Worm (Caenorhabditis elegans) whole organism, L4 larva: ENCODE measurements around the gene gei-3.

Experiments
- F10B5.3 ChIP-seq: sonication (generic microtip); optimal IDR thresholded peaks from 2 replicates; lab custom pipeline; 2016; ENCODE audit warnings: mild to moderate bottlenecking, missing genetic modification characterization, missing compliant biosample characterization
- F26F4.8 ChIP-seq: fragments of 200-800 bp; sonication (Bioruptor generic); conservative IDR thresholded peaks from 2 replicates; pipeline ENCODE4 v1.3.6; 2022; ENCODE audit warnings: missing genetic modification characterization, missing compliant biosample characterization
- F44E2.7 ChIP-seq: fragments of 200-800 bp; sonication (Bioruptor generic); IDR thresholded peaks from 2 replicates; pipeline ENCODE4 v2.1.2; 2022; ENCODE audit warnings: missing genetic modification characterization, missing compliant biosample characterization
- T20F7.1 ChIP-seq: fragments of 200-800 bp; sonication (Bioruptor generic); optimal IDR thresholded peaks from 2 replicates; lab custom pipeline; 2018; ENCODE audit warnings: mild to moderate bottlenecking, missing genetic modification characterization, missing compliant biosample characterization
- Y105C5A.15 ChIP-seq: fragments of 200-800 bp; sonication (Bioruptor generic); IDR thresholded peaks from 2 replicates; pipeline ENCODE4 v1.3.6; 2022; ENCODE audit warnings: missing genetic modification characterization, missing compliant biosample characterization
- Y75B8A.6 ChIP-seq: fragments of 200-800 bp; sonication (Bioruptor generic); IDR thresholded peaks from 2 replicates; pipeline ENCODE4 v1.3.6; 2022; ENCODE audit warnings: missing genetic modification reagents, missing genetic modification characterization, missing compliant biosample characterization
- ZK337.2 ChIP-seq: fragments of 200-800 bp; sonication (Bioruptor generic); IDR thresholded peaks from 2 replicates; pipeline ENCODE4 v1.3.6; 2022; ENCODE audit warnings: missing genetic modification reagents, missing genetic modification characterization, missing compliant biosample characterization
- aha-1 ChIP-seq: fragments of 150-350 bp; peaks from one replicate; lab custom pipeline; 2014; ENCODE audit warnings: missing biosample characterization, missing genetic modification characterization
- arid-1 ChIP-seq: fragments of 200-800 bp; sonication (Bioruptor generic); conservative IDR thresholded peaks from 2 replicates; pipeline ENCODE4 v1.3.6; 2022; ENCODE audit warnings: missing genetic modification reagents, missing genetic modification characterization, missing compliant biosample characterization
- ceh-28 ChIP-seq: fragments of 150-350 bp; optimal IDR thresholded peaks from 2 replicates; lab custom pipeline; 2014; ENCODE audit warnings: missing biosample characterization, missing genetic modification reagents, missing genetic modification characterization
- cey-2 ChIP-seq: sonication (generic microtip); optimal IDR thresholded peaks from 3 replicates; lab custom pipeline; 2017; ENCODE audit warnings: missing genetic modification characterization, mild to moderate bottlenecking, missing compliant biosample characterization, antibody characterized with exemption, borderline replicate concordance; ENCODE audit not compliant: insufficient read depth
- ctbp-1 ChIP-seq: fragments of 200-800 bp; sonication (Bioruptor generic); IDR thresholded peaks from 2 replicates; pipeline ENCODE4 v1.3.6; 2022; ENCODE audit warnings: missing genetic modification reagents, missing genetic modification characterization, missing compliant biosample characterization
- daf-12 ChIP-seq: fragments of 150-350 bp; optimal IDR thresholded peaks from 2 replicates; lab custom pipeline; 2014; ENCODE audit warnings: missing biosample characterization, missing genetic modification reagents, missing genetic modification characterization
- daf-16 ChIP-seq, 3 experiments: sonication (generic microtip); optimal IDR thresholded peaks; 2 replicates each; lab custom pipeline; 2016 to 2017; ENCODE audit warnings: missing genetic modification characterization in 3 of 3, missing genetic modification reagents in 3 of 3, mild to moderate bottlenecking in 2 of 3, missing compliant biosample characterization in 2 of 3, missing biosample characterization in 1 of 3, moderate library complexity in 1 of 3
- daf-19 ChIP-seq: fragments of 200-800 bp; sonication (Bioruptor generic); conservative IDR thresholded peaks from 2 replicates; pipeline ENCODE4 v1.3.6; 2022; ENCODE audit warnings: missing genetic modification characterization, missing compliant biosample characterization
- daf-8 ChIP-seq: fragments of 200-800 bp; sonication (Bioruptor generic); IDR thresholded peaks from 2 replicates; pipeline ENCODE4 v1.3.6; 2022; ENCODE audit warnings: missing genetic modification characterization, missing compliant biosample characterization
- dpl-1 ChIP-seq: fragments of 150-350 bp; optimal IDR thresholded peaks from 2 replicates; lab custom pipeline; 2014; ENCODE audit warnings: missing biosample characterization, missing genetic modification reagents, missing genetic modification characterization
- egl-43 ChIP-seq: fragments of 200-800 bp; sonication (Bioruptor generic); IDR thresholded peaks from 2 replicates; pipeline ENCODE4 v1.3.6; 2022; ENCODE audit warnings: missing genetic modification reagents, missing genetic modification characterization, missing compliant biosample characterization
- hif-1 ChIP-seq, 2 experiments: sonication (generic microtip); optimal IDR thresholded peaks; 2 replicates each; lab custom pipeline; 2016 to 2017; ENCODE audit warnings: missing compliant biosample characterization in 2 of 2, missing genetic modification characterization in 2 of 2, missing genetic modification reagents in 2 of 2, missing genotype in 2 of 2, mild to moderate bottlenecking in 1 of 2
- hlh-11 ChIP-seq: fragments of 200-800 bp; sonication (Bioruptor generic); optimal IDR thresholded peaks from 2 replicates; lab custom pipeline; 2018; ENCODE audit warnings: mild to moderate bottlenecking, missing genetic modification characterization, missing compliant biosample characterization
- hlh-30 ChIP-seq: sonication (generic microtip); optimal IDR thresholded peaks from 2 replicates; lab custom pipeline; 2017; ENCODE audit warnings: antibody characterized with exemption, mild to moderate bottlenecking, missing genetic modification characterization, missing compliant biosample characterization; ENCODE audit not compliant: insufficient read depth
- hmg-1.1 ChIP-seq: fragments of 200-800 bp; sonication (Bioruptor generic); IDR thresholded peaks from 2 replicates; pipeline ENCODE4 v1.3.6; 2022; ENCODE audit warnings: missing genetic modification reagents, missing genetic modification characterization, missing compliant biosample characterization
- lin-15B ChIP-seq: fragments of 150-350 bp; sonication (generic microtip); optimal IDR thresholded peaks from 3 replicates; lab custom pipeline; 2014; ENCODE audit warnings: missing biosample characterization, missing genetic modification characterization
- lin-29 ChIP-seq: fragments of 200-800 bp; sonication (Bioruptor generic); IDR thresholded peaks from 2 replicates; pipeline ENCODE4 v1.3.6; 2022; ENCODE audit warnings: missing genetic modification reagents, missing genetic modification characterization, missing compliant biosample characterization
- lir-3 ChIP-seq: sonication (generic microtip); optimal IDR thresholded peaks from 2 replicates; lab custom pipeline; 2016; ENCODE audit warnings: mild to moderate bottlenecking, missing genetic modification characterization, missing compliant biosample characterization
- lsy-2 ChIP-seq, 2 experiments: fragments of 150-350 bp in 1 of 2; sonication (generic microtip) in 1 of 2; optimal IDR thresholded peaks; 2 replicates each; lab custom pipeline; 2014 to 2017; ENCODE audit warnings: missing biosample characterization in 2 of 2, missing genetic modification characterization in 2 of 2
- madf-5 ChIP-seq, 2 experiments: fragments of 200-800 bp; sonication (Bioruptor generic); IDR thresholded peaks; 2 replicates each; pipeline ENCODE4 v1.3.6; 2022; ENCODE audit warnings: missing compliant biosample characterization in 2 of 2, missing genetic modification characterization in 2 of 2
- mdl-1 ChIP-seq, 2 experiments: fragments of 150-350 bp in 1 of 2; sonication (generic microtip) in 1 of 2; optimal IDR thresholded peaks; 2 replicates each; lab custom pipeline; 2014 to 2017; ENCODE audit warnings: missing biosample characterization in 2 of 2, missing genetic modification characterization in 2 of 2
- mdt-29 ChIP-seq: fragments of 200-800 bp; sonication (Bioruptor generic); IDR thresholded peaks from 2 replicates; pipeline ENCODE4 v1.3.6; 2022; ENCODE audit warnings: missing genetic modification reagents, missing genetic modification characterization, missing compliant biosample characterization
- mep-1 ChIP-seq: fragments of 150-350 bp; sonication (generic microtip); optimal IDR thresholded peaks from 3 replicates; lab custom pipeline; 2014; ENCODE audit warnings: missing biosample characterization, missing genetic modification characterization
- mes-2 ChIP-seq: sonication (generic microtip); optimal IDR thresholded peaks from 2 replicates; lab custom pipeline; 2016; ENCODE audit warnings: missing genotype, mild to moderate bottlenecking, missing genetic modification characterization, missing compliant biosample characterization; ENCODE audit not compliant: poor library complexity, severe bottlenecking
- mxl-2 ChIP-seq: fragments of 200-800 bp; sonication (Bioruptor generic); conservative IDR thresholded peaks from 2 replicates; pipeline ENCODE4 v1.3.6; 2022; ENCODE audit warnings: missing genetic modification reagents, missing genetic modification characterization, missing compliant biosample characterization
- nhr-11 ChIP-seq: fragments of 150-350 bp; optimal IDR thresholded peaks from 2 replicates; lab custom pipeline; 2014; ENCODE audit warnings: missing biosample characterization, missing genetic modification characterization
- nhr-111 ChIP-seq: fragments of 200-800 bp; sonication (Bioruptor generic); optimal IDR thresholded peaks from 2 replicates; lab custom pipeline; 2018; ENCODE audit warnings: mild to moderate bottlenecking, missing genetic modification characterization, missing compliant biosample characterization
- nhr-25 ChIP-seq: sonication (generic microtip); optimal IDR thresholded peaks from 2 replicates; lab custom pipeline; 2017; ENCODE audit warnings: missing genetic modification characterization, mild to moderate bottlenecking, missing compliant biosample characterization, antibody characterized with exemption, moderate library complexity, borderline replicate concordance; ENCODE audit not compliant: insufficient read depth
- nhr-28 ChIP-seq: fragments of 150-350 bp; optimal IDR thresholded peaks from 2 replicates; lab custom pipeline; 2014; ENCODE audit warnings: missing biosample characterization, missing genetic modification characterization
- nhr-77 ChIP-seq: fragments of 150-350 bp; optimal IDR thresholded peaks from 2 replicates; lab custom pipeline; 2014; ENCODE audit warnings: missing biosample characterization, missing genetic modification characterization
- pha-4 ChIP-seq, 2 experiments: fragments of 150-350 bp in 1 of 2; fragments of 200-800 bp in 1 of 2; sonication (Bioruptor generic) in 1 of 2; IDR thresholded peaks in 1 of 2; optimal IDR thresholded peaks in 1 of 2; 2 replicates each; pipeline versions ENCODE4 v1.3.6 to Lab custom; 2014 to 2022; ENCODE audit warnings: missing genetic modification characterization in 2 of 2, missing genetic modification reagents in 2 of 2, missing biosample characterization in 1 of 2, missing compliant biosample characterization in 1 of 2
- php-3 ChIP-seq: fragments of 200-800 bp; sonication (Bioruptor generic); IDR thresholded peaks from 2 replicates; pipeline ENCODE4 v1.3.6; 2022; ENCODE audit warnings: missing genetic modification reagents, missing genetic modification characterization, missing compliant biosample characterization
- rbr-2 ChIP-seq: sonication (generic microtip); optimal IDR thresholded peaks from 2 replicates; lab custom pipeline; 2016; ENCODE audit warnings: missing genotype, missing genetic modification characterization, missing compliant biosample characterization
- snpc-4 ChIP-seq: fragments of 150-350 bp; optimal IDR thresholded peaks from 2 replicates; lab custom pipeline; 2014; ENCODE audit warnings: missing biosample characterization, missing genetic modification characterization
- spr-1 ChIP-seq: sonication (generic microtip); optimal IDR thresholded peaks from 2 replicates; lab custom pipeline; 2016; ENCODE audit warnings: mild to moderate bottlenecking, missing genetic modification characterization, missing compliant biosample characterization
- spr-3 ChIP-seq: fragments of 200-800 bp; sonication (Bioruptor generic); optimal IDR thresholded peaks from 2 replicates; lab custom pipeline; 2018; ENCODE audit warnings: mild to moderate bottlenecking, missing genetic modification characterization, missing compliant biosample characterization
- tag-97 ChIP-seq: fragments of 200-800 bp; sonication (Bioruptor generic); IDR thresholded peaks from 2 replicates; pipeline ENCODE4 v1.3.6; 2022; ENCODE audit warnings: missing genetic modification characterization, missing compliant biosample characterization
- tra-1 ChIP-seq: fragments of 200-800 bp; sonication (Bioruptor generic); IDR thresholded peaks from 2 replicates; pipeline ENCODE4 v1.3.6; 2022; ENCODE audit warnings: missing genetic modification reagents, missing genetic modification characterization, missing compliant biosample characterization
- unc-130 ChIP-seq: sonication (generic microtip); optimal IDR thresholded peaks from 2 replicates; lab custom pipeline; 2016; ENCODE audit warnings: missing genetic modification reagents, missing genetic modification characterization, missing compliant biosample characterization
- unc-39 ChIP-seq: sonication (generic microtip); optimal IDR thresholded peaks from 2 replicates; lab custom pipeline; 2017; ENCODE audit warnings: missing biosample characterization, missing genetic modification characterization
- zfp-2 ChIP-seq: sonication (generic microtip); optimal IDR thresholded peaks from 2 replicates; lab custom pipeline; 2016; ENCODE audit warnings: mild to moderate bottlenecking, missing genetic modification characterization, missing compliant biosample characterization
- ztf-11 ChIP-seq: fragments of 150-350 bp; optimal IDR thresholded peaks from 2 replicates; lab custom pipeline; 2014; ENCODE audit warnings: missing biosample characterization, missing genetic modification characterization
- ztf-7 ChIP-seq: fragments of 150-350 bp; optimal IDR thresholded peaks from 2 replicates; lab custom pipeline; 2014; ENCODE audit warnings: missing biosample characterization, missing genetic modification characterization

The gei-3 gene

ce11 chrX:12759642-12760041, 53.8 kb downstream of the gei-3 start:
- TF ChIP-seq arid-1 (GFP tag; lab: Robert Waterston, UW), result no peak
- TF ChIP-seq nhr-28 (tag; lab: Kevin White, UChicago), result peak; percentile 99
- no peak for TF ChIP-seq lir-3 (tag; lab: Kevin White, UChicago)
- TF ChIP-seq egl-43 (GFP tag; lab: Robert Waterston, UW), result no peak
- TF ChIP-seq rbr-2, result no peak
- no peak for TF ChIP-seq lin-15B (tag; lab: Kevin White, UChicago)
- TF ChIP-seq php-3, result peak; percentile 84
- TF ChIP-seq lsy-2 (tag; optimal IDR thresholded peaks at IDR 0.05; lab: Kevin White, UChicago), result no peak
- no peak for TF ChIP-seq snpc-4 (tag; lab: Kevin White, UChicago)
- TF ChIP-seq F10B5.3 (tag; lab: Kevin White, UChicago), result no peak
- TF ChIP-seq daf-8 (GFP tag; lab: Robert Waterston, UW), result no peak
- peak; percentile 64 for TF ChIP-seq mep-1 (tag; lab: Kevin White, UChicago)
- no peak for TF ChIP-seq F26F4.8 (GFP tag; lab: Robert Waterston, UW)
- TF ChIP-seq nhr-77 (tag; lab: Kevin White, UChicago), result peak; percentile 88
- no peak for TF ChIP-seq pha-4 (GFP tag; IDR thresholded peaks at IDR 0.05; lab: Robert Waterston, UW)
- TF ChIP-seq pha-4 (tag; optimal IDR thresholded peaks at IDR 0.05; lab: Kevin White, UChicago), result no peak
- no peak for TF ChIP-seq dpl-1 (GFP tag; lab: Kevin White, UChicago)
- TF ChIP-seq ztf-11 (tag; lab: Kevin White, UChicago), result no peak
- peak; percentile 72 for TF ChIP-seq hlh-30 (tag; lab: Kevin White, UChicago)
- TF ChIP-seq nhr-111, result no peak
- no peak for TF ChIP-seq daf-19 (GFP tag; lab: Robert Waterston, UW)
- TF ChIP-seq unc-130 (GFP tag; lab: Kevin White, UChicago), result no peak
- peak; percentile 91 for TF ChIP-seq hlh-11
- no peak for TF ChIP-seq spr-1
- TF ChIP-seq F44E2.7 (GFP tag; lab: Robert Waterston, UW), result no peak
- no peak for TF ChIP-seq T20F7.1 (GFP tag; lab: Kevin White, UChicago)
- no peak for TF ChIP-seq hif-1 (tag; optimal IDR thresholded peaks at IDR 0.05; lab: Kevin White, UChicago)
- no peak for TF ChIP-seq ZK337.2 (GFP tag; lab: Robert Waterston, UW)
- peak; percentile 65 for TF ChIP-seq nhr-25 (tag; lab: Kevin White, UChicago)
- peak; percentile 71; the same call in 1 of the 2 replicates for TF ChIP-seq tra-1 (GFP tag; lab: Robert Waterston, UW)
- TF ChIP-seq madf-5 (GFP tag; IDR thresholded peaks at IDR 0.05; lab: Robert Waterston, UW), result 0 out of 4 replicates have a peak, but pooled peaks of 1 of the 2 experiments have one; percentile 21
- no peak for TF ChIP-seq lin-29
- TF ChIP-seq aha-1 (tag; lab: Kevin White, UChicago), result peak; percentile 69
- peak; percentile 70 to 96 for TF ChIP-seq mdl-1 (tag; optimal IDR thresholded peaks at IDR 0.05; lab: Kevin White, UChicago)
- no peak for TF ChIP-seq ztf-7 (tag; lab: Kevin White, UChicago)
- TF ChIP-seq mxl-2, result 0 out of 2 replicates have a peak, but pooled peaks have one; percentile 20
- TF ChIP-seq zfp-2, result no peak
- TF ChIP-seq ceh-28 (tag; lab: Kevin White, UChicago), result no peak
- TF ChIP-seq tag-97, result no peak
- no peak for TF ChIP-seq daf-12
- no peak for TF ChIP-seq nhr-11
- peak; percentile 77; the same call in 1 of the 2 replicates for TF ChIP-seq mdt-29 (GFP tag; lab: Robert Waterston, UW)
- no peak for TF ChIP-seq Y105C5A.15 (GFP tag; lab: Robert Waterston, UW)
- TF ChIP-seq Y75B8A.6 (GFP tag; lab: Robert Waterston, UW), result no peak
- TF ChIP-seq hmg-1.1 (GFP tag; lab: Robert Waterston, UW), result no peak
- peak; percentile 27 for TF ChIP-seq mes-2 (tag; lab: Kevin White, UChicago)
- no peak for TF ChIP-seq unc-39 (tag; lab: Kevin White, UChicago)
- TF ChIP-seq ctbp-1 (GFP tag; lab: Robert Waterston, UW), result no peak
- TF ChIP-seq spr-3 (GFP tag; lab: Kevin White, UChicago), result no peak
- TF ChIP-seq daf-16 (GFP tag; optimal IDR thresholded peaks at IDR 0.05; lab: Kevin White, UChicago), result no peak
- peak; percentile 49 for TF ChIP-seq daf-16 (tag; optimal IDR thresholded peaks at IDR 0.05; lab: Kevin White, UChicago)
- TF ChIP-seq cey-2, result peak; percentile 68
